Fruit fly (Drosophila melanogaster): ENCODE measurements around the gene Asciz.
A peak's percentile ranks its signal among the peaks of the same experiment; 100 is the strongest.

Asciz gene

dm6 chr3L:3178530-3179096 lies 12.6 kb upstream of the Asciz start, which contains the start of the genes MnM and Girdin (continued):
- TF ChIP-seq Fer3 (tag; optimal IDR thresholded peaks at IDR 0.05) = no peak
- no peak for TF ChIP-seq CG6854 (GFP tag; optimal IDR thresholded peaks at IDR 0.05)
- peak; percentile 64; the same call in 2 of the 3 replicates for TF ChIP-seq dysf (GFP tag; IDR thresholded peaks at IDR 0.05)
- TF ChIP-seq vnd (GFP tag; IDR thresholded peaks at IDR 0.05; ENCODE audit: partially characterized antibody) = peak; percentile 86
- peak; percentile 78 for TF ChIP-seq gsb-n (tag; optimal IDR thresholded peaks at IDR 0.05)
- peak; percentile 1 for TF ChIP-seq CG12236 (GFP tag; optimal IDR thresholded peaks at IDR 0.05)
- TF ChIP-seq repo (GFP tag; optimal IDR thresholded peaks at IDR 0.05) = peak; percentile 54
- no peak for TF ChIP-seq salm (tag; optimal IDR thresholded peaks at IDR 0.05)
- TF ChIP-seq CG3407 (GFP tag; optimal IDR thresholded peaks at IDR 0.05) = no peak
- no peak for TF ChIP-seq CG11723 (GFP tag; optimal IDR thresholded peaks at IDR 0.05)
- peak; percentile 75 for TF ChIP-seq Abd-B (GFP tag; optimal IDR thresholded peaks at IDR 0.05)
- peak; percentile 56 for TF ChIP-seq sisA (GFP tag; IDR thresholded peaks at IDR 0.05)
- peak; percentile 41 for TF ChIP-seq CG15696 (tag; optimal IDR thresholded peaks at IDR 0.05)
- no peak; the same call in 1 of the 2 replicates for TF ChIP-seq Ada2b (GFP tag; IDR thresholded peaks at IDR 0.05)
- TF ChIP-seq BEAF-32 (GFP tag; optimal IDR thresholded peaks at IDR 0.05) = peak; percentile 96
- TF ChIP-seq Meics (GFP tag; optimal IDR thresholded peaks at IDR 0.05) = peak; percentile 22
- peak; percentile 67 for TF ChIP-seq CG9215 (GFP tag; IDR thresholded peaks at IDR 0.05)
- no peak for TF ChIP-seq onecut (GFP tag; IDR thresholded peaks at IDR 0.05)
- TF ChIP-seq CG6272 (GFP tag; IDR thresholded peaks at IDR 0.05) = peak; percentile 41; the same call in 1 of the 2 replicates
- peak in 1 of 2 experiments; percentile 74 for TF ChIP-seq Hr51 (GFP tag; optimal IDR thresholded peaks at IDR 0.05)
- TF ChIP-seq HLH54F (GFP tag; optimal IDR thresholded peaks at IDR 0.05) = peak; percentile 87
- peak; percentile 79 for TF ChIP-seq Ets97D (GFP tag; optimal IDR thresholded peaks at IDR 0.05)
- TF ChIP-seq CG4820 (GFP tag; optimal IDR thresholded peaks at IDR 0.05) = peak; percentile 45
- TF ChIP-seq scrt (GFP tag; optimal IDR thresholded peaks at IDR 0.05) = no peak
- no peak for TF ChIP-seq CG12219 (GFP tag; optimal IDR thresholded peaks at IDR 0.05)
- no peak for TF ChIP-seq Fer1 (GFP tag; optimal IDR thresholded peaks at IDR 0.05)
- TF ChIP-seq CG7963 (GFP tag; IDR thresholded peaks at IDR 0.05; ENCODE audit: partially characterized antibody) = 0 out of 3 replicates have a peak, but pooled peaks have one; percentile 43
- peak; percentile 6 for TF ChIP-seq nerfin-1 (tag; optimal IDR thresholded peaks at IDR 0.05)
- no peak for TF ChIP-seq CG2202 (tag; optimal IDR thresholded peaks at IDR 0.05)
- peak; percentile 44; the same call in 1 of the 2 replicates for TF ChIP-seq CG32772 (GFP tag; IDR thresholded peaks at IDR 0.05)
- peak; percentile 75 for TF ChIP-seq maf-S (GFP tag; optimal IDR thresholded peaks at IDR 0.05)
- no peak for TF ChIP-seq TFAM (GFP tag; optimal IDR thresholded peaks at IDR 0.05)
- TF ChIP-seq CG12769 (tag; optimal IDR thresholded peaks at IDR 0.05) = peak; percentile 80
- peak; percentile 55 for TF ChIP-seq CG2712 (tag; optimal IDR thresholded peaks at IDR 0.05)
- TF ChIP-seq Oli (tag; optimal IDR thresholded peaks at IDR 0.05) = peak; percentile 27
- TF ChIP-seq fd96Cb (tag; optimal IDR thresholded peaks at IDR 0.05) = peak; percentile 16
- TF ChIP-seq Antp (GFP tag; optimal IDR thresholded peaks at IDR 0.05) = peak; percentile 82
- TF ChIP-seq B-H2 (GFP tag; optimal IDR thresholded peaks at IDR 0.05) = no peak
- peak; percentile 99 for TF ChIP-seq Sin3A (optimal IDR thresholded peaks at IDR 0.05)
- TF ChIP-seq ttk (GFP tag; IDR thresholded peaks at IDR 0.05) = no peak
- TF ChIP-seq CG10366 (GFP tag; IDR thresholded peaks at IDR 0.05) = peak; percentile 55
- no peak for TF ChIP-seq ash1 (GFP tag; optimal IDR thresholded peaks at IDR 0.05)
- peak; percentile 83 for TF ChIP-seq slbo (GFP tag; IDR thresholded peaks at IDR 0.05)
- TF ChIP-seq CG8765 (GFP tag; IDR thresholded peaks at IDR 0.05) = no peak
- TF ChIP-seq CG2889 (GFP tag; IDR thresholded peaks at IDR 0.05) = no peak
- TF ChIP-seq tll (GFP tag; optimal IDR thresholded peaks at IDR 0.05) = peak; percentile 53 to 97
- no peak for TF ChIP-seq CG12071 (GFP tag; optimal IDR thresholded peaks at IDR 0.05)
- TF ChIP-seq CG13424 (tag; optimal IDR thresholded peaks at IDR 0.05) = peak; percentile 70
- TF ChIP-seq CG12942 (GFP tag; optimal IDR thresholded peaks at IDR 0.05) = peak; percentile 53
- no peak for TF ChIP-seq CG17385 (GFP tag; optimal IDR thresholded peaks at IDR 0.05)
